Fruit fly (Drosophila melanogaster) whole organism, embryonic: ENCODE data around the gene CG7579.
A peak's percentile ranks its signal among the peaks of the same experiment; 100 is the strongest.

ENCODE experiments used
- Asciz ChIP-seq: fragments of 200-800 bp; sonication (Bioruptor generic); optimal IDR thresholded peaks from 2 replicates; lab custom pipeline; 2017; ENCODE audit warnings: missing biosample characterization, mild to moderate bottlenecking, missing genetic modification characterization, missing genetic modification reagents
- CG1233 ChIP-seq: fragments of 200-800 bp; sonication (Bioruptor generic); optimal IDR thresholded peaks from 4 replicates; lab custom pipeline; 2018; ENCODE audit warnings: missing biosample characterization, mild to moderate bottlenecking, missing genetic modification characterization
- CG15269 ChIP-seq: fragments of 200-800 bp; sonication (Bioruptor generic); optimal IDR thresholded peaks from 2 replicates; lab custom pipeline; 2018; ENCODE audit warnings: missing biosample characterization, mild to moderate bottlenecking, missing genetic modification characterization, moderate library complexity
- CG16779 ChIP-seq: fragments of 200-800 bp; sonication (Bioruptor generic); IDR thresholded peaks from 2 replicates; pipeline ENCODE4 v1.3.6; 2022; ENCODE audit warnings: missing biosample characterization, missing genetic modification characterization
- CG16813 ChIP-seq: fragments of 200-800 bp; sonication (Bioruptor generic); IDR thresholded peaks from 3 replicates; pipeline ENCODE4 v1.3.6; 2022; ENCODE audit warnings: missing biosample characterization, missing genetic modification characterization; ENCODE audit not compliant: partially characterized antibody
- CG17385 ChIP-seq: fragments of 200-800 bp; sonication (Bioruptor generic); optimal IDR thresholded peaks from 3 replicates; lab custom pipeline; 2018; ENCODE audit warnings: missing biosample characterization, mild to moderate bottlenecking, missing genetic modification characterization
- CG2678 ChIP-seq: fragments of 200-800 bp; sonication (Bioruptor generic); optimal IDR thresholded peaks from 3 replicates; lab custom pipeline; 2019; ENCODE audit warnings: missing biosample characterization, mild to moderate bottlenecking, missing genetic modification characterization, moderate library complexity
- CG2712 ChIP-seq: fragments of 200-800 bp; optimal IDR thresholded peaks from 3 replicates; lab custom pipeline; 2019; ENCODE audit warnings: missing biosample characterization, mild to moderate bottlenecking, missing genetic modification characterization, moderate library complexity
- CG30020 ChIP-seq: fragments of 200-800 bp; optimal IDR thresholded peaks from 2 replicates; lab custom pipeline; 2019; ENCODE audit warnings: missing biosample characterization, mild to moderate bottlenecking, missing genetic modification characterization, moderate library complexity
- CG32767 ChIP-seq: fragments of 200-800 bp; sonication (Bioruptor generic); IDR thresholded peaks from 2 replicates; pipeline ENCODE4 v1.3.6; 2022; ENCODE audit warnings: missing biosample characterization, missing genetic modification characterization
- CG33557 ChIP-seq: fragments of 200-800 bp; sonication (Bioruptor generic); optimal IDR thresholded peaks from 2 replicates; lab custom pipeline; 2019; ENCODE audit warnings: missing biosample characterization, mild to moderate bottlenecking, missing genetic modification characterization, moderate library complexity
- CG34376 ChIP-seq: fragments of 200-800 bp; sonication (Bioruptor generic); optimal IDR thresholded peaks from 2 replicates; lab custom pipeline; 2018; ENCODE audit warnings: missing biosample characterization, mild to moderate bottlenecking, missing genetic modification characterization
- Camta ChIP-seq: fragments of 200-800 bp; sonication (Bioruptor generic); optimal IDR thresholded peaks from 2 replicates; lab custom pipeline; 2016; ENCODE audit warnings: missing biosample characterization, missing genetic modification characterization
- Ets97D ChIP-seq: fragments of 200-800 bp; sonication (Bioruptor generic); optimal IDR thresholded peaks from 3 replicates; lab custom pipeline; 2016; ENCODE audit warnings: missing biosample characterization, missing genetic modification characterization
- Hey ChIP-seq: fragments of 200-800 bp; sonication (Bioruptor generic); optimal IDR thresholded peaks from 3 replicates; lab custom pipeline; 2018; ENCODE audit warnings: missing biosample characterization, mild to moderate bottlenecking, missing genetic modification characterization
- Lhr ChIP-seq: fragments of 200-800 bp; sonication (Bioruptor generic); optimal IDR thresholded peaks from 3 replicates; lab custom pipeline; 2017; ENCODE audit warnings: mild to moderate bottlenecking, missing biosample characterization, missing genetic modification reagents, missing genetic modification characterization
- Lpt ChIP-seq: fragments of >200 bp; optimal IDR thresholded peaks from 2 replicates; lab custom pipeline; 2018; ENCODE audit warnings: missing biosample characterization, missing genetic modification characterization
- MBD-R2 ChIP-seq: fragments of 200-800 bp; sonication (Bioruptor generic); IDR thresholded peaks from 2 replicates; pipeline ENCODE4 v1.3.6; 2022; ENCODE audit warnings: missing biosample characterization, missing genetic modification characterization
- Med ChIP-seq: fragments of 200-800 bp; sonication (Bioruptor generic); peaks from one replicate; lab custom pipeline; 2016; ENCODE audit warnings: missing biosample characterization, missing genetic modification characterization, mild to moderate bottlenecking, inconsistent platforms, moderate library complexity
- NC2α ChIP-seq: fragments of 200-800 bp; sonication (Bioruptor generic); optimal IDR thresholded peaks from 2 replicates; lab custom pipeline; 2016; ENCODE audit warnings: missing biosample characterization, missing genetic modification characterization
- Pdp1 ChIP-seq, 2 experiments: fragments of 200-800 bp; sonication (Bioruptor generic); optimal IDR thresholded peaks; 3 replicates each; lab custom pipeline; 2016; ENCODE audit warnings: missing biosample characterization in 2 of 2, missing genetic modification characterization in 2 of 2, mild to moderate bottlenecking in 1 of 2, moderate library complexity in 1 of 2
- Sry-δ ChIP-seq: fragments of 200-800 bp; sonication (Bioruptor generic); optimal IDR thresholded peaks from 2 replicates; lab custom pipeline; 2016; ENCODE audit warnings: missing biosample characterization, missing genetic modification characterization
- TFAM ChIP-seq: fragments of 200-800 bp; sonication (Bioruptor generic); optimal IDR thresholded peaks from 2 replicates; lab custom pipeline; 2017; ENCODE audit warnings: missing biosample characterization, missing genetic modification characterization, inconsistent platforms
- Xrp1 ChIP-seq: fragments of 200-800 bp; sonication (Bioruptor generic); IDR thresholded peaks from 2 replicates; pipeline ENCODE4 v1.3.6; 2022; ENCODE audit warnings: missing biosample characterization, missing genetic modification characterization
- ab ChIP-seq: fragments of 200-800 bp; sonication (Bioruptor generic); optimal IDR thresholded peaks from 2 replicates; lab custom pipeline; 2016; ENCODE audit warnings: missing biosample characterization, missing genetic modification characterization
- ara ChIP-seq: fragments of 200-800 bp; sonication (Bioruptor generic); IDR thresholded peaks from 2 replicates; pipeline ENCODE4 v1.3.6; 2022; ENCODE audit warnings: missing biosample characterization, missing genetic modification characterization
- bab2 ChIP-seq: fragments of 200-800 bp; sonication (Bioruptor generic); optimal IDR thresholded peaks from 2 replicates; lab custom pipeline; 2016; ENCODE audit warnings: missing biosample characterization, missing genetic modification characterization
- croc ChIP-seq: fragments of 200-800 bp; sonication (Bioruptor generic); conservative IDR thresholded peaks from 3 replicates; pipeline ENCODE4 v1.3.6; 2022; ENCODE audit warnings: missing biosample characterization, missing genetic modification characterization
- crp ChIP-seq, 2 experiments: fragments of 200-800 bp; sonication (Bioruptor generic); optimal IDR thresholded peaks; 2 replicates in 1 of 2; 3 replicates in 1 of 2; lab custom pipeline; 2017; ENCODE audit warnings: missing biosample characterization in 2 of 2, missing genetic modification characterization in 2 of 2, mild to moderate bottlenecking in 1 of 2, moderate library complexity in 1 of 2
- cwo ChIP-seq: fragments of 200-800 bp; sonication (Bioruptor generic); optimal IDR thresholded peaks from 3 replicates; lab custom pipeline; 2017; ENCODE audit warnings: missing biosample characterization, missing genetic modification characterization, mild to moderate bottlenecking, moderate library complexity, missing genetic modification reagents
- en ChIP-seq: fragments of 200-800 bp; sonication (Bioruptor generic); optimal IDR thresholded peaks from 2 replicates; lab custom pipeline; 2016; ENCODE audit warnings: missing biosample characterization, missing genetic modification characterization
- fd64A ChIP-seq: fragments of 200-800 bp; sonication (Bioruptor generic); optimal IDR thresholded peaks from 3 replicates; lab custom pipeline; 2018; ENCODE audit warnings: missing biosample characterization, mild to moderate bottlenecking, missing genetic modification characterization
- fd96Cb ChIP-seq: fragments of 200-800 bp; sonication (Bioruptor generic); optimal IDR thresholded peaks from 2 replicates; lab custom pipeline; 2018; ENCODE audit warnings: missing biosample characterization, mild to moderate bottlenecking, missing genetic modification characterization, moderate library complexity
- gce ChIP-seq: fragments of 200-800 bp; sonication (Bioruptor generic); IDR thresholded peaks from 3 replicates; pipeline ENCODE4 v1.3.6; 2022; ENCODE audit warnings: missing biosample characterization, missing genetic modification characterization
- gcm ChIP-seq: fragments of 200-800 bp; sonication (Bioruptor generic); optimal IDR thresholded peaks from 2 replicates; lab custom pipeline; 2019; ENCODE audit warnings: missing biosample characterization, mild to moderate bottlenecking, missing genetic modification characterization, moderate library complexity
- gsb ChIP-seq: fragments of 200-800 bp; sonication (Bioruptor generic); IDR thresholded peaks from 2 replicates; pipeline ENCODE4 v1.3.6; 2022; ENCODE audit warnings: missing biosample characterization, missing genetic modification characterization
- jing ChIP-seq: fragments of 200-800 bp; sonication (Bioruptor generic); optimal IDR thresholded peaks from 2 replicates; lab custom pipeline; 2018; ENCODE audit warnings: missing biosample characterization, mild to moderate bottlenecking, missing genetic modification characterization
- lbe ChIP-seq: fragments of 200-800 bp; sonication (Bioruptor generic); optimal IDR thresholded peaks from 2 replicates; lab custom pipeline; 2016; ENCODE audit warnings: missing biosample characterization, mild to moderate bottlenecking, missing genetic modification characterization
- lilli ChIP-seq: fragments of 200-800 bp; sonication (Bioruptor generic); optimal IDR thresholded peaks from 3 replicates; lab custom pipeline; 2016; ENCODE audit warnings: missing biosample characterization, missing genetic modification characterization
- mam ChIP-seq: fragments of 200-800 bp; sonication (Bioruptor generic); optimal IDR thresholded peaks from 3 replicates; lab custom pipeline; 2016; ENCODE audit warnings: missing biosample characterization, missing genetic modification characterization
- ranshi ChIP-seq: fragments of 200-800 bp; sonication (Bioruptor generic); IDR thresholded peaks from 2 replicates; pipeline ENCODE4 v1.3.6; 2022; ENCODE audit warnings: missing biosample characterization, missing genetic modification characterization
- sc ChIP-seq, 3 experiments: fragments of >200 bp in 2 of 3; fragments of 200-800 bp in 1 of 3; sonication (Bioruptor generic) in 1 of 3; optimal IDR thresholded peaks; 2 replicates in 2 of 3; 3 replicates in 1 of 3; lab custom pipeline; 2017; ENCODE audit warnings: mild to moderate bottlenecking in 1 of 3, missing biosample characterization in 1 of 3, missing genetic modification characterization in 1 of 3, missing genetic modification reagents in 1 of 3
- sens ChIP-seq: fragments of 200-800 bp; sonication (Bioruptor generic); peaks from one replicate; lab custom pipeline; 2016; ENCODE audit warnings: missing biosample characterization, missing genetic modification characterization
- sim ChIP-seq: fragments of 200-800 bp; sonication (Bioruptor generic); IDR thresholded peaks from 2 replicates; pipeline ENCODE4 v1.3.6; 2022; ENCODE audit warnings: missing biosample characterization, missing genetic modification characterization
- slp2 ChIP-seq: fragments of 200-800 bp; sonication (Bioruptor generic); optimal IDR thresholded peaks from 2 replicates; lab custom pipeline; 2016; ENCODE audit warnings: missing biosample characterization, missing genetic modification characterization
- tll ChIP-seq, 2 experiments: fragments of 200-800 bp in 1 of 2; fragments of >200 bp in 1 of 2; sonication (Bioruptor generic) in 1 of 2; optimal IDR thresholded peaks; 2 replicates each; lab custom pipeline; 2017 to 2019; ENCODE audit warnings: missing biosample characterization in 2 of 2, missing genetic modification characterization in 2 of 2, mild to moderate bottlenecking in 1 of 2, moderate library complexity in 1 of 2
- tx ChIP-seq: fragments of 200-800 bp; sonication (Bioruptor generic); optimal IDR thresholded peaks from 2 replicates; lab custom pipeline; 2016; ENCODE audit warnings: missing biosample characterization, missing genetic modification characterization
- unc-4 ChIP-seq: fragments of 200-800 bp; sonication (Bioruptor generic); IDR thresholded peaks from 2 replicates; pipeline ENCODE4 v1.3.6; 2022; ENCODE audit warnings: missing biosample characterization, missing genetic modification characterization; ENCODE audit not compliant: partially characterized antibody
- zen2 ChIP-seq: fragments of 200-800 bp; sonication (Bioruptor generic); IDR thresholded peaks from 3 replicates; pipeline ENCODE4 v1.3.6; 2022; ENCODE audit warnings: missing biosample characterization, missing genetic modification characterization; ENCODE audit not compliant: partially characterized antibody
- zf30C ChIP-seq: fragments of 200-800 bp; sonication (Bioruptor generic); optimal IDR thresholded peaks from 3 replicates; lab custom pipeline; 2018; ENCODE audit warnings: missing biosample characterization, mild to moderate bottlenecking, missing genetic modification characterization

The CG7579 gene

dm6 chr3L:15636359-15636758 is 46.9 kb downstream of the CG7579 start:
- TF ChIP-seq Pdp1 (GFP tag; optimal IDR thresholded peaks at IDR 0.05; lab: Kevin White, UChicago), result peak in 1 of 2 experiments; percentile 14
- TF ChIP-seq crp (GFP tag; optimal IDR thresholded peaks at IDR 0.05; lab: Kevin White, UChicago), result no peak
- no peak for TF ChIP-seq TFAM (GFP tag; lab: Kevin White, UChicago)
- peak; percentile 2 for TF ChIP-seq CG33557 (GFP tag; lab: Kevin White, UChicago)
- no peak for TF ChIP-seq croc (GFP tag; lab: Robert Waterston, UW)
- TF ChIP-seq Med, result peak; percentile 67
- TF ChIP-seq CG17385 (GFP tag; lab: Kevin White, UChicago), result no peak
- TF ChIP-seq en (GFP tag; lab: Kevin White, UChicago), result no peak
- no peak for TF ChIP-seq zf30C (GFP tag; lab: Kevin White, UChicago)
- peak; percentile 60 for TF ChIP-seq sens (GFP tag; lab: Kevin White, UChicago)
- no peak for TF ChIP-seq jing (GFP tag; lab: Kevin White, UChicago)
- peak; percentile 9 for TF ChIP-seq Hey
- TF ChIP-seq gcm (GFP tag; lab: Kevin White, UChicago), result no peak
- no peak for TF ChIP-seq gsb (GFP tag; lab: Robert Waterston, UW)
- TF ChIP-seq lbe (GFP tag; lab: Kevin White, UChicago), result no peak
- 0 out of 2 replicates have a peak, but pooled peaks have one; percentile 10 for TF ChIP-seq sim (GFP tag; lab: Robert Waterston, UW)
- TF ChIP-seq ara (GFP tag; lab: Robert Waterston, UW), result peak; percentile 50; the same call in 1 of the 2 replicates
- no peak for TF ChIP-seq CG15269 (tag; lab: Kevin White, UChicago)
- peak; percentile 45 for TF ChIP-seq CG34376 (GFP tag; lab: Kevin White, UChicago)
- peak; percentile 9 for TF ChIP-seq Camta (GFP tag; lab: Kevin White, UChicago)
- TF ChIP-seq CG32767 (GFP tag; lab: Robert Waterston, UW), result no peak
- no peak for TF ChIP-seq CG16779 (GFP tag; lab: Robert Waterston, UW)
- no peak for TF ChIP-seq CG30020 (tag; lab: Kevin White, UChicago)
- no peak for TF ChIP-seq tll (GFP tag; optimal IDR thresholded peaks at IDR 0.05; lab: Kevin White, UChicago)
- no peak for TF ChIP-seq CG16813 (GFP tag; lab: Robert Waterston, UW)
- TF ChIP-seq CG2712 (tag; lab: Kevin White, UChicago), result no peak
- TF ChIP-seq ab, result no peak
- peak; percentile 3 for TF ChIP-seq Asciz (GFP tag; lab: Kevin White, UChicago)
- TF ChIP-seq ranshi (GFP tag; lab: Robert Waterston, UW), result no peak
- no peak for TF ChIP-seq lilli (GFP tag; lab: Kevin White, UChicago)
- 0 out of 2 replicates have a peak, but pooled peaks have one; percentile 21 for TF ChIP-seq Xrp1
- no peak for TF ChIP-seq Lhr (GFP tag; lab: Kevin White, UChicago)
- no peak for TF ChIP-seq slp2 (GFP tag; lab: Kevin White, UChicago)
- no peak for TF ChIP-seq tx
- no peak for TF ChIP-seq MBD-R2 (GFP tag; lab: Robert Waterston, UW)
- no peak for TF ChIP-seq sc (optimal IDR thresholded peaks at IDR 0.05; lab: Kevin White, UChicago)
- TF ChIP-seq sc (GFP tag; optimal IDR thresholded peaks at IDR 0.05; lab: Kevin White, UChicago), result peak; percentile 28
- TF ChIP-seq fd96Cb (tag; lab: Kevin White, UChicago), result no peak
- no peak for TF ChIP-seq Lpt (GFP tag; lab: Kevin White, UChicago)
- no peak for TF ChIP-seq NC2α
- TF ChIP-seq gce, result no peak
- no peak for TF ChIP-seq mam
- peak; percentile 30 for TF ChIP-seq cwo (GFP tag; lab: Kevin White, UChicago)
- no peak for TF ChIP-seq fd64A (GFP tag; lab: Kevin White, UChicago)
- peak; percentile 5 for TF ChIP-seq CG2678
- TF ChIP-seq bab2 (GFP tag; lab: Kevin White, UChicago), result no peak
- TF ChIP-seq Sry-δ, result no peak
- no peak for TF ChIP-seq CG1233 (GFP tag; lab: Kevin White, UChicago)
- no peak for TF ChIP-seq Ets97D (GFP tag; lab: Kevin White, UChicago)
- TF ChIP-seq zen2 (GFP tag; lab: Robert Waterston, UW), result no peak
- TF ChIP-seq unc-4, result no peak
